Fruit fly (Drosophila melanogaster): ENCODE measurements around the gene CG46339.

Gene CG46339

DNA sequence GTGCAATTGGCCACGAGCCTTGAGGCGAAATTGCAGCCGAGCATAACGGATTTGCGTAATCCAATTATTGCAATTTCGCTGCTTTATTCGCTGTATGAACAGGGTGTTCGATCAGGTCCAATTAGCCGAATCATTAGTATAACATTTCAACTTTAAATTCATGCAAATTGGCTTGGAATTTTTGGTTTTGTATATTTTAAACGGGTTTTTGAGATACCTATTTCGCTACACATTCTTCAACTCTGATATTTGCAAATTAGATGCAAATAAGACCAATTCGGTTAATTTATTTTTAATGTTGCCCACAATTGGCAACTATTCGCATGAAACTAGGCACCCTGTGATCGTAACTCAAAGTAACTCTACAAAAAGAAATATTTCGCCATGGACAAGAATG lies 37.9 kb downstream of the CG46339 start (continued):
- no peak for TF ChIP-seq Nf-YB (GFP tag; optimal IDR thresholded peaks at IDR 0.05)
- no peak for TF ChIP-seq CG13287 (GFP tag; IDR thresholded peaks at IDR 0.05; ENCODE audit: partially characterized antibody)
- no peak for TF ChIP-seq sna (GFP tag; IDR thresholded peaks at IDR 0.05; ENCODE audit: partially characterized antibody)
- peak; percentile 1 for TF ChIP-seq Dip3 (GFP tag; optimal IDR thresholded peaks at IDR 0.05)
- no peak for TF ChIP-seq CG14050 (GFP tag; IDR thresholded peaks at IDR 0.05)
- TF ChIP-seq hth (optimal IDR thresholded peaks at IDR 0.05) = no peak
- TF ChIP-seq CG1647 (GFP tag; optimal IDR thresholded peaks at IDR 0.05) = no peak
- TF ChIP-seq bab2 (GFP tag; optimal IDR thresholded peaks at IDR 0.05) = no peak
- no peak for TF ChIP-seq Deaf1 (tag; optimal IDR thresholded peaks at IDR 0.05)
- no peak for TF ChIP-seq gcm (GFP tag; optimal IDR thresholded peaks at IDR 0.05)
- TF ChIP-seq z (GFP tag; IDR thresholded peaks at IDR 0.05) = no peak
- no peak for TF ChIP-seq onecut (GFP tag; IDR thresholded peaks at IDR 0.05)
- peak; percentile 12 for TF ChIP-seq tx (GFP tag; optimal IDR thresholded peaks at IDR 0.05)
- TF ChIP-seq CG2120 (GFP tag; optimal IDR thresholded peaks at IDR 0.05) = peak; percentile 62
- no peak for TF ChIP-seq CG10959 (GFP tag; IDR thresholded peaks at IDR 0.05)
- TF ChIP-seq slbo (GFP tag; IDR thresholded peaks at IDR 0.05) = peak; percentile 41; the same call in 1 of the 2 replicates
- no peak for TF ChIP-seq Ada2b (GFP tag; IDR thresholded peaks at IDR 0.05)
- no peak for TF ChIP-seq CG43689 (GFP tag; IDR thresholded peaks at IDR 0.05)
- TF ChIP-seq Ptx1 (GFP tag; IDR thresholded peaks at IDR 0.05) = no peak
- no peak for TF ChIP-seq esg (GFP tag; conservative IDR thresholded peaks at IDR 0.05)
- no peak for TF ChIP-seq mld (GFP tag; IDR thresholded peaks at IDR 0.05; ENCODE audit: partially characterized antibody)
- TF ChIP-seq schlank (tag; optimal IDR thresholded peaks at IDR 0.05) = no peak
- TF ChIP-seq Sox100B (GFP tag; optimal IDR thresholded peaks at IDR 0.05) = no peak
- no peak for TF ChIP-seq Ssrp (tag; optimal IDR thresholded peaks at IDR 0.05)
- TF ChIP-seq sima (GFP tag; optimal IDR thresholded peaks at IDR 0.05) = no peak
- TF ChIP-seq Atf6 (GFP tag; IDR thresholded peaks at IDR 0.05) = no peak
- TF ChIP-seq nerfin-1 (tag; optimal IDR thresholded peaks at IDR 0.05) = no peak
- TF ChIP-seq CG11695 (GFP tag; IDR thresholded peaks at IDR 0.05) = peak; percentile 12; the same call in 1 of the 3 replicates
- TF ChIP-seq D (optimal IDR thresholded peaks at IDR 0.05) = no peak
- TF ChIP-seq D (GFP tag; optimal IDR thresholded peaks at IDR 0.05) = no peak
- TF ChIP-seq Kr (GFP tag; optimal IDR thresholded peaks at IDR 0.05) = no peak
- TF ChIP-seq toy (GFP tag; IDR thresholded peaks at IDR 0.05) = no peak
- TF ChIP-seq prd (optimal IDR thresholded peaks at IDR 0.05) = no peak
- TF ChIP-seq prd (GFP tag; IDR thresholded peaks at IDR 0.05) = 0 out of 3 replicates have a peak, but pooled peaks have one; percentile 23
- TF ChIP-seq disco-r (GFP tag; optimal IDR thresholded peaks at IDR 0.05) = no peak
- TF ChIP-seq CG8089 (GFP tag; optimal IDR thresholded peaks at IDR 0.05) = no peak
- TF ChIP-seq CG11085 (GFP tag; IDR thresholded peaks at IDR 0.05) = no peak
- TF ChIP-seq Opbp (GFP tag; IDR thresholded peaks at IDR 0.05; ENCODE audit: partially characterized antibody) = no peak
- no peak for TF ChIP-seq CG4404 (GFP tag; IDR thresholded peaks at IDR 0.05)
- no peak for TF ChIP-seq unc-4 (GFP tag; IDR thresholded peaks at IDR 0.05; ENCODE audit: partially characterized antibody)
- TF ChIP-seq nerfin-2 (GFP tag; IDR thresholded peaks at IDR 0.05; ENCODE audit: partially characterized antibody) = no peak
- TF ChIP-seq CG18476 (GFP tag; optimal IDR thresholded peaks at IDR 0.05) = no peak
- no peak for TF ChIP-seq CG10462 (GFP tag; optimal IDR thresholded peaks at IDR 0.05)
- TF ChIP-seq ranshi (GFP tag; IDR thresholded peaks at IDR 0.05) = 0 out of 2 replicates have a peak, but pooled peaks have one; percentile 9
- no peak for TF ChIP-seq caup (GFP tag; optimal IDR thresholded peaks at IDR 0.05; ENCODE audit: severe bottlenecking)
- no peak for TF ChIP-seq TFAM (GFP tag; optimal IDR thresholded peaks at IDR 0.05)
- TF ChIP-seq gcm2 (GFP tag; optimal IDR thresholded peaks at IDR 0.05) = peak; percentile 16
- no peak for TF ChIP-seq dati (GFP tag; IDR thresholded peaks at IDR 0.05)
- TF ChIP-seq CG6791 (GFP tag; IDR thresholded peaks at IDR 0.05; ENCODE audit: partially characterized antibody) = no peak
- TF ChIP-seq br (optimal IDR thresholded peaks at IDR 0.05) = no peak
- no peak for TF ChIP-seq CG2875 (GFP tag; optimal IDR thresholded peaks at IDR 0.05)
- no peak for TF ChIP-seq CG15696 (tag; optimal IDR thresholded peaks at IDR 0.05)
- no peak for TF ChIP-seq CG2129 (GFP tag; IDR thresholded peaks at IDR 0.05; ENCODE audit: partially characterized antibody)
